Fruit fly (Drosophila melanogaster): Measurements from ENCODE around the gene CG12065.
A peak's percentile ranks its signal among the peaks of the same experiment; 100 is the strongest.

CG12065 gene

dm6 chrX:8624867-8625266 is 50.8 kb downstream of the CG12065 start (continued):
- TF ChIP-seq crp (GFP tag; optimal IDR thresholded peaks at IDR 0.05), result no peak
- TF ChIP-seq CG3847 (GFP tag; IDR thresholded peaks at IDR 0.05), result no peak
- no peak for TF ChIP-seq CG4617 (GFP tag; optimal IDR thresholded peaks at IDR 0.05; ENCODE audit: borderline replicate concordance)
- TF ChIP-seq CG18599 (GFP tag; optimal IDR thresholded peaks at IDR 0.05), result no peak
- no peak for TF ChIP-seq fd3F (GFP tag; optimal IDR thresholded peaks at IDR 0.05)
- no peak for TF ChIP-seq MESR4 (GFP tag; optimal IDR thresholded peaks at IDR 0.05)
- no peak for TF ChIP-seq BEAF-32 (GFP tag; optimal IDR thresholded peaks at IDR 0.05)
- TF ChIP-seq CG2712 (tag; optimal IDR thresholded peaks at IDR 0.05), result peak; percentile 24
- TF ChIP-seq Hmx (GFP tag; optimal IDR thresholded peaks at IDR 0.05), result no peak
- no peak for TF ChIP-seq pho (GFP tag; optimal IDR thresholded peaks at IDR 0.05)
- TF ChIP-seq so (GFP tag; IDR thresholded peaks at IDR 0.05), result no peak
- TF ChIP-seq CG17802 (tag; optimal IDR thresholded peaks at IDR 0.05), result no peak
- no peak for TF ChIP-seq scrt (GFP tag; optimal IDR thresholded peaks at IDR 0.05)
- TF ChIP-seq Lim3 (GFP tag; IDR thresholded peaks at IDR 0.05), result no peak
- TF ChIP-seq nmo (GFP tag; optimal IDR thresholded peaks at IDR 0.05), result peak; percentile 33
- TF ChIP-seq Abd-B (GFP tag; optimal IDR thresholded peaks at IDR 0.05), result peak; percentile 24
- TF ChIP-seq CG11695 (GFP tag; IDR thresholded peaks at IDR 0.05), result 0 out of 3 replicates have a peak, but pooled peaks have one; percentile 43
- 0 out of 2 replicates have a peak, but pooled peaks have one; percentile 5 for TF ChIP-seq ara (GFP tag; IDR thresholded peaks at IDR 0.05)
- no peak for TF ChIP-seq CG12104 (GFP tag; optimal IDR thresholded peaks at IDR 0.05)
- TF ChIP-seq CG17361 (GFP tag; IDR thresholded peaks at IDR 0.05), result no peak
- TF ChIP-seq CG30020 (tag; optimal IDR thresholded peaks at IDR 0.05), result no peak
- no peak for TF ChIP-seq btn (GFP tag; optimal IDR thresholded peaks at IDR 0.05)
- no peak for TF ChIP-seq CG18619 (GFP tag; optimal IDR thresholded peaks at IDR 0.05)
- no peak for TF ChIP-seq ase (GFP tag; IDR thresholded peaks at IDR 0.05)
- no peak for TF ChIP-seq kah (GFP tag; optimal IDR thresholded peaks at IDR 0.05)
- TF ChIP-seq al (GFP tag; IDR thresholded peaks at IDR 0.05), result no peak
- no peak for TF ChIP-seq bcd (GFP tag; optimal IDR thresholded peaks at IDR 0.05)
- TF ChIP-seq CG4360 (GFP tag; IDR thresholded peaks at IDR 0.05), result peak; percentile 51; the same call in 1 of the 2 replicates
- no peak for TF ChIP-seq NC2β (GFP tag; optimal IDR thresholded peaks at IDR 0.05)
- no peak for TF ChIP-seq CG11456 (GFP tag; IDR thresholded peaks at IDR 0.05)
- no peak for TF ChIP-seq Eip74EF (GFP tag; optimal IDR thresholded peaks at IDR 0.05)
- no peak for TF ChIP-seq Doc2 (GFP tag; IDR thresholded peaks at IDR 0.05)
- TF ChIP-seq CG6683 (GFP tag; optimal IDR thresholded peaks at IDR 0.05), result no peak
- TF ChIP-seq org-1 (GFP tag; optimal IDR thresholded peaks at IDR 0.05), result no peak
- no peak for TF ChIP-seq CG15011 (GFP tag; optimal IDR thresholded peaks at IDR 0.05)
- TF ChIP-seq unpg (GFP tag; optimal IDR thresholded peaks at IDR 0.05), result no peak
- no peak for TF ChIP-seq chn (GFP tag; optimal IDR thresholded peaks at IDR 0.05)
- TF ChIP-seq nerfin-1 (tag; optimal IDR thresholded peaks at IDR 0.05), result peak; percentile 16
- no peak for TF ChIP-seq CG32767 (GFP tag; IDR thresholded peaks at IDR 0.05)
- no peak for TF ChIP-seq CG9727 (GFP tag; optimal IDR thresholded peaks at IDR 0.05)
- no peak for TF ChIP-seq bab2 (GFP tag; optimal IDR thresholded peaks at IDR 0.05)
- peak; percentile 39; the same call in 1 of the 2 replicates for TF ChIP-seq CG13287 (GFP tag; IDR thresholded peaks at IDR 0.05; ENCODE audit: partially characterized antibody)
- TF ChIP-seq mld (GFP tag; IDR thresholded peaks at IDR 0.05; ENCODE audit: partially characterized antibody), result no peak
- peak; percentile 97 for TF ChIP-seq Nf-YB (GFP tag; optimal IDR thresholded peaks at IDR 0.05)
- TF ChIP-seq pb (GFP tag; optimal IDR thresholded peaks at IDR 0.05), result no peak
- no peak for TF ChIP-seq CrebB (tag; optimal IDR thresholded peaks at IDR 0.05)
- TF ChIP-seq H15 (GFP tag; IDR thresholded peaks at IDR 0.05), result no peak
- TF ChIP-seq Jarid2 (GFP tag; optimal IDR thresholded peaks at IDR 0.05), result peak; percentile 79
- no peak for TF ChIP-seq CG16813 (GFP tag; IDR thresholded peaks at IDR 0.05; ENCODE audit: partially characterized antibody)
- TF ChIP-seq tio (GFP tag; optimal IDR thresholded peaks at IDR 0.05), result no peak

All from whole organism, embryonic.